Comparison of ENCODE assay signal across 4 worm cellular contexts in genomic region chrIV:16397845-16398607, ce11.
TF ChIP-seq lines count a peak whose summit lies in the region.

No protein-coding gene starts in this region.

TF ChIP-seq in whole organism, L2 larva, 48 proteins besides CTCF, POLR2A, EP300 and RAD21 (continues in another document):
- no peak for TF ChIP-seq dmd-4 (tag; optimal IDR thresholded peaks at IDR 0.05; lab: Kevin White, UChicago)
- no peak for TF ChIP-seq nhr-10 (tag; optimal IDR thresholded peaks at IDR 0.05; lab: Kevin White, UChicago)
- TF ChIP-seq nhr-11 (tag; optimal IDR thresholded peaks at IDR 0.05; lab: Kevin White, UChicago), result no peak
- TF ChIP-seq crh-2 (tag; optimal IDR thresholded peaks at IDR 0.05; lab: Kevin White, UChicago), result no peak
- TF ChIP-seq zag-1 (tag; optimal IDR thresholded peaks at IDR 0.05; lab: Kevin White, UChicago), result no peak
- TF ChIP-seq elt-1 (tag; optimal IDR thresholded peaks at IDR 0.05; lab: Kevin White, UChicago), result no peak
- TF ChIP-seq blmp-1 (tag; optimal IDR thresholded peaks at IDR 0.05; lab: Kevin White, UChicago; ENCODE audit: insufficient read depth), result no peak
- TF ChIP-seq lin-13 (GFP tag; optimal IDR thresholded peaks at IDR 0.05; lab: Kevin White, UChicago), result peak; percentile 21
- no peak for TF ChIP-seq lin-39 (tag; optimal IDR thresholded peaks at IDR 0.05; lab: Kevin White, UChicago)
- TF ChIP-seq nhr-237 (tag; optimal IDR thresholded peaks at IDR 0.05; lab: Kevin White, UChicago), result no peak
- no peak for TF ChIP-seq sma-9 (GFP tag; optimal IDR thresholded peaks at IDR 0.05; lab: Kevin White, UChicago)
- no peak for TF ChIP-seq sma-9 (tag; optimal IDR thresholded peaks at IDR 0.05; lab: Kevin White, UChicago)
- no peak for TF ChIP-seq Y55F3AM.14 (GFP tag; optimal IDR thresholded peaks at IDR 0.05; lab: Kevin White, UChicago)
- TF ChIP-seq nhr-21 (tag; optimal IDR thresholded peaks at IDR 0.05; lab: Kevin White, UChicago), result peak; percentile 12
- TF ChIP-seq elt-3 (tag; optimal IDR thresholded peaks at IDR 0.05; lab: Kevin White, UChicago), result no peak
- peak; percentile 2 for TF ChIP-seq unc-55 (GFP tag; optimal IDR thresholded peaks at IDR 0.05; lab: Kevin White, UChicago)
- TF ChIP-seq F13H6.1 (tag; optimal IDR thresholded peaks at IDR 0.05; lab: Kevin White, UChicago), result no peak
- TF ChIP-seq ama-1 (optimal IDR thresholded peaks at IDR 0.05; lab: Kevin White, UChicago), result no peak
- no peak for TF ChIP-seq alr-1 (tag; optimal IDR thresholded peaks at IDR 0.05; lab: Kevin White, UChicago)
- no peak for TF ChIP-seq mdl-1 (tag; optimal IDR thresholded peaks at IDR 0.05; lab: Kevin White, UChicago)
- TF ChIP-seq nhr-25 (tag; optimal IDR thresholded peaks at IDR 0.05; lab: Kevin White, UChicago), result peak; percentile 38
- TF ChIP-seq ceh-16 (tag; optimal IDR thresholded peaks at IDR 0.05; lab: Kevin White, UChicago), result peak; percentile 60
- TF ChIP-seq skn-1 (tag; optimal IDR thresholded peaks at IDR 0.05; lab: Kevin White, UChicago), result no peak
- TF ChIP-seq lin-11 (tag; optimal IDR thresholded peaks at IDR 0.05; lab: Kevin White, UChicago), result no peak

TF ChIP-seq in whole organism, L4 larva, 104 proteins besides CTCF, POLR2A, EP300 and RAD21 (continues in another document):
- TF ChIP-seq dve-1 (tag; optimal IDR thresholded peaks at IDR 0.05; lab: Kevin White, UChicago; ENCODE audit: insufficient read depth), result peak; percentile 40
- TF ChIP-seq nhr-42 (GFP tag; IDR thresholded peaks at IDR 0.05; lab: Robert Waterston, UW), result no peak
- TF ChIP-seq F49E8.2 (tag; optimal IDR thresholded peaks at IDR 0.05; lab: Kevin White, UChicago; ENCODE audit: borderline replicate concordance), result peak; percentile 65
- TF ChIP-seq zag-1 (tag; optimal IDR thresholded peaks at IDR 0.05; lab: Kevin White, UChicago), result no peak
- no peak for TF ChIP-seq egl-27 (tag; optimal IDR thresholded peaks at IDR 0.05; lab: Kevin White, UChicago)
- peak; percentile 58 for TF ChIP-seq nhr-102 (tag; optimal IDR thresholded peaks at IDR 0.05; lab: Kevin White, UChicago)
- no peak for TF ChIP-seq ces-1 (GFP tag; optimal IDR thresholded peaks at IDR 0.05; lab: Kevin White, UChicago)
- TF ChIP-seq Y48G9A.11 (GFP tag; IDR thresholded peaks at IDR 0.05; lab: Robert Waterston, UW), result peak; percentile 66; the same call in 1 of the 2 replicates
- no peak for TF ChIP-seq attf-4 (tag; optimal IDR thresholded peaks at IDR 0.05; lab: Kevin White, UChicago)
- no peak for TF ChIP-seq fkh-10 (GFP tag; optimal IDR thresholded peaks at IDR 0.05; lab: Kevin White, UChicago)
- peak; percentile 34 for TF ChIP-seq mxl-3 (GFP tag; optimal IDR thresholded peaks at IDR 0.05; lab: Kevin White, UChicago)
- 0 out of 2 replicates have a peak, but pooled peaks have one; percentile 11 for TF ChIP-seq ctbp-1 (GFP tag; IDR thresholded peaks at IDR 0.05; lab: Robert Waterston, UW)
- TF ChIP-seq ztf-7 (tag; optimal IDR thresholded peaks at IDR 0.05; lab: Kevin White, UChicago), result no peak
- 0 out of 2 replicates have a peak, but pooled peaks have one; percentile 26 for TF ChIP-seq dmd-6 (GFP tag; IDR thresholded peaks at IDR 0.05; lab: Robert Waterston, UW)
- TF ChIP-seq F44E2.7 (GFP tag; IDR thresholded peaks at IDR 0.05; lab: Robert Waterston, UW), result 0 out of 2 replicates have a peak, but pooled peaks have one; percentile 70
- TF ChIP-seq T26A8.4 (GFP tag; IDR thresholded peaks at IDR 0.05; lab: Robert Waterston, UW), result peak; percentile 77
- TF ChIP-seq daf-19 (GFP tag; conservative IDR thresholded peaks at IDR 0.05; lab: Robert Waterston, UW), result peak; percentile 75; the same call in 1 of the 2 replicates
- TF ChIP-seq lim-7 (GFP tag; IDR thresholded peaks at IDR 0.05; lab: Robert Waterston, UW), result peak; percentile 88
- TF ChIP-seq daf-8 (GFP tag; IDR thresholded peaks at IDR 0.05; lab: Robert Waterston, UW), result no peak
- no peak for TF ChIP-seq T20F7.1 (GFP tag; optimal IDR thresholded peaks at IDR 0.05; lab: Kevin White, UChicago)
- peak; percentile 23 for TF ChIP-seq sdz-12 (GFP tag; optimal IDR thresholded peaks at IDR 0.05; lab: Kevin White, UChicago)
- no peak for TF ChIP-seq hlh-11 (tag; optimal IDR thresholded peaks at IDR 0.05; lab: Kevin White, UChicago)
- TF ChIP-seq ZK546.5 (tag; optimal IDR thresholded peaks at IDR 0.05; lab: Kevin White, UChicago), result no peak

TF ChIP-seq in whole organism, late embryonic, 69 proteins besides CTCF, POLR2A, EP300 and RAD21 (continues in another document):
- TF ChIP-seq dve-1 (tag; optimal IDR thresholded peaks at IDR 0.05; lab: Kevin White, UChicago) (no peak), madf-2 (tag; optimal IDR thresholded peaks at IDR 0.05; lab: Kevin White, UChicago) (peak; percentile 55), pat-9 (tag; optimal IDR thresholded peaks at IDR 0.05; lab: Kevin White, UChicago) (peak; percentile 75), nhr-11 (tag; optimal IDR thresholded peaks at IDR 0.05; lab: Kevin White, UChicago) (no peak), mec-3 (tag; optimal IDR thresholded peaks at IDR 0.05; lab: Kevin White, UChicago; ENCODE audit: borderline replicate concordance) (no peak), sox-4 (tag; optimal IDR thresholded peaks at IDR 0.05; lab: Kevin White, UChicago) (peak; percentile 26), ceh-18 (tag; optimal IDR thresholded peaks at IDR 0.05; lab: Kevin White, UChicago) (peak; percentile 6), npax-4 (tag; optimal IDR thresholded peaks at IDR 0.05; lab: Kevin White, UChicago) (peak; percentile 24), dmd-4 (tag; optimal IDR thresholded peaks at IDR 0.05; lab: Kevin White, UChicago; ENCODE audit: borderline replicate concordance) (no peak), ets-4 (tag; optimal IDR thresholded peaks at IDR 0.05; lab: Kevin White, UChicago) (no peak), fax-1 (tag; optimal IDR thresholded peaks at IDR 0.05; lab: Kevin White, UChicago) (peak; percentile 26), pha-4 (tag; optimal IDR thresholded peaks at IDR 0.05; lab: Kevin White, UChicago) (no peak), ahr-1 (tag; optimal IDR thresholded peaks at IDR 0.05; lab: Kevin White, UChicago) (no peak), C38D4.7 (GFP tag; optimal IDR thresholded peaks at IDR 0.05; lab: Kevin White, UChicago) (peak; percentile 45), ceh-45 (GFP tag; IDR thresholded peaks at IDR 0.05; lab: Robert Waterston, UW) (no peak), unc-86 (tag; optimal IDR thresholded peaks at IDR 0.05; lab: Kevin White, UChicago) (peak; percentile 58), lin-11 (tag; optimal IDR thresholded peaks at IDR 0.05; lab: Kevin White, UChicago) (no peak), eyg-1 (tag; optimal IDR thresholded peaks at IDR 0.05; lab: Kevin White, UChicago) (no peak), ref-2 (tag; optimal IDR thresholded peaks at IDR 0.05; lab: Kevin White, UChicago) (peak; percentile 71), lim-6 (tag; optimal IDR thresholded peaks at IDR 0.05; lab: Kevin White, UChicago) (no peak), fkh-10 (GFP tag; optimal IDR thresholded peaks at IDR 0.05; lab: Kevin White, UChicago) (no peak), hlh-30 (tag; optimal IDR thresholded peaks at IDR 0.05; lab: Kevin White, UChicago; ENCODE audit: insufficient read depth) (peak; percentile 18), ceh-31 (tag; optimal IDR thresholded peaks at IDR 0.05; lab: Kevin White, UChicago) (no peak), ceh-2 (tag; optimal IDR thresholded peaks at IDR 0.05; lab: Kevin White, UChicago) (no peak), ceh-48 (tag; optimal IDR thresholded peaks at IDR 0.05; lab: Kevin White, UChicago) (no peak), pqm-1 (tag; optimal IDR thresholded peaks at IDR 0.05; lab: Kevin White, UChicago) (no peak)

TF ChIP-seq in whole organism, mixed stage, embryonic, 35 proteins besides CTCF, POLR2A, EP300 and RAD21 (continues in another document):
- peak; percentile 21 for TF ChIP-seq ces-1 (GFP tag; optimal IDR thresholded peaks at IDR 0.05; lab: Kevin White, UChicago)
- no peak for TF ChIP-seq unc-39 (tag; optimal IDR thresholded peaks at IDR 0.05; lab: Kevin White, UChicago)
- no peak for TF ChIP-seq snpc-4 (tag; optimal IDR thresholded peaks at IDR 0.05; lab: Kevin White, UChicago)
- no peak for TF ChIP-seq ceh-39 (tag; optimal IDR thresholded peaks at IDR 0.05; lab: Kevin White, UChicago)
- TF ChIP-seq sptf-1 (tag; optimal IDR thresholded peaks at IDR 0.05; lab: Kevin White, UChicago), result peak; percentile 80
- no peak for TF ChIP-seq nhr-76 (tag; optimal IDR thresholded peaks at IDR 0.05; lab: Kevin White, UChicago)
- peak; percentile 73 for TF ChIP-seq drap-1 (GFP tag; optimal IDR thresholded peaks at IDR 0.05; lab: Kevin White, UChicago)
- peak; percentile 83 for TF ChIP-seq ceh-83 (GFP tag; optimal IDR thresholded peaks at IDR 0.05; lab: Kevin White, UChicago)
- TF ChIP-seq nhr-12 (tag; optimal IDR thresholded peaks at IDR 0.05; lab: Kevin White, UChicago), result no peak
- TF ChIP-seq tbx-8 (GFP tag; optimal IDR thresholded peaks at IDR 0.05; lab: Kevin White, UChicago), result peak; percentile 68
- TF ChIP-seq lin-13 (tag; optimal IDR thresholded peaks at IDR 0.05; lab: Kevin White, UChicago), result peak; percentile 41
- TF ChIP-seq hlh-1 (tag; optimal IDR thresholded peaks at IDR 0.05; lab: Kevin White, UChicago), result no peak
- no peak for TF ChIP-seq blmp-1 (tag; optimal IDR thresholded peaks at IDR 0.05; lab: Kevin White, UChicago)
- TF ChIP-seq unc-62 (GFP tag; optimal IDR thresholded peaks at IDR 0.05; lab: Kevin White, UChicago), result peak; percentile 8
- TF ChIP-seq unc-120 (tag; optimal IDR thresholded peaks at IDR 0.05; lab: Kevin White, UChicago; ENCODE audit: poor library complexity, severe bottlenecking), result peak; percentile 58
- TF ChIP-seq nhr-28 (tag; optimal IDR thresholded peaks at IDR 0.05; lab: Kevin White, UChicago), result no peak
- no peak for TF ChIP-seq elt-3 (tag; optimal IDR thresholded peaks at IDR 0.05; lab: Kevin White, UChicago)
- no peak for TF ChIP-seq ztf-11 (tag; optimal IDR thresholded peaks at IDR 0.05; lab: Kevin White, UChicago)
- peak; percentile 72 for TF ChIP-seq M03D4.4 (tag; optimal IDR thresholded peaks at IDR 0.05; lab: Kevin White, UChicago)
- peak; percentile 65 for TF ChIP-seq ceh-43 (GFP tag; optimal IDR thresholded peaks at IDR 0.05; lab: Kevin White, UChicago)
- TF ChIP-seq nhr-237 (tag; optimal IDR thresholded peaks at IDR 0.05; lab: Kevin White, UChicago), result no peak
- TF ChIP-seq ham-2 (GFP tag; optimal IDR thresholded peaks at IDR 0.05; lab: Kevin White, UChicago), result peak; percentile 50
- TF ChIP-seq mab-5 (tag; optimal IDR thresholded peaks at IDR 0.05; lab: Kevin White, UChicago), result no peak
- peak; percentile 23 for TF ChIP-seq bed-3 (GFP tag; optimal IDR thresholded peaks at IDR 0.05; lab: Kevin White, UChicago)
- peak; percentile 46 for TF ChIP-seq flh-1 (GFP tag; optimal IDR thresholded peaks at IDR 0.05; lab: Kevin White, UChicago)
- TF ChIP-seq pha-4 (tag; optimal IDR thresholded peaks at IDR 0.05; lab: Kevin White, UChicago), result no peak
- peak; percentile 25 for TF ChIP-seq zip-8 (tag; optimal IDR thresholded peaks at IDR 0.05; lab: Kevin White, UChicago)
- TF ChIP-seq lin-32 (GFP tag; optimal IDR thresholded peaks at IDR 0.05; lab: Kevin White, UChicago), result peak; percentile 1
- TF ChIP-seq lsy-2 (tag; optimal IDR thresholded peaks at IDR 0.05; lab: Kevin White, UChicago), result no peak
- no peak for TF ChIP-seq mep-1 (tag; optimal IDR thresholded peaks at IDR 0.05; lab: Kevin White, UChicago)
